Worm (Caenorhabditis elegans) whole organism, L3 larva: ENCODE results near the gene ztf-28.

ENCODE experiments used
- R02D3.7 ChIP-seq: fragments of 150-350 bp; optimal IDR thresholded peaks from 2 replicates; lab custom pipeline; 2014; ENCODE audit warnings: missing biosample characterization, missing genetic modification characterization
- ZK546.5 ChIP-seq: sonication (generic microtip); optimal IDR thresholded peaks from 2 replicates; lab custom pipeline; 2017; ENCODE audit warnings: missing biosample characterization, missing genetic modification characterization
- ama-1 ChIP-seq: fragments of 150-350 bp; optimal IDR thresholded peaks from 2 replicates; lab custom pipeline; 2018
- ceh-16 ChIP-seq: sonication (generic microtip); optimal IDR thresholded peaks from 2 replicates; lab custom pipeline; 2017; ENCODE audit warnings: missing biosample characterization, missing genetic modification characterization
- ceh-28 ChIP-seq: fragments of 150-350 bp; optimal IDR thresholded peaks from 2 replicates; lab custom pipeline; 2014; ENCODE audit warnings: missing biosample characterization, missing genetic modification reagents, missing genetic modification characterization
- ceh-82 ChIP-seq: fragments of 150-350 bp; optimal IDR thresholded peaks from 2 replicates; lab custom pipeline; 2014; ENCODE audit warnings: missing biosample characterization, missing genetic modification characterization
- ceh-9 ChIP-seq: sonication (generic microtip); optimal IDR thresholded peaks from 2 replicates; lab custom pipeline; 2018; ENCODE audit warnings: missing biosample characterization, missing genetic modification characterization
- daf-12 ChIP-seq: fragments of 150-350 bp; optimal IDR thresholded peaks from 2 replicates; lab custom pipeline; 2014; ENCODE audit warnings: missing biosample characterization, missing genetic modification reagents, missing genetic modification characterization
- egl-27 ChIP-seq: sonication (generic microtip); optimal IDR thresholded peaks from 4 replicates; lab custom pipeline; 2017; ENCODE audit warnings: missing biosample characterization, missing genetic modification reagents, missing genetic modification characterization
- egl-5 ChIP-seq: fragments of 150-350 bp; optimal IDR thresholded peaks from 2 replicates; lab custom pipeline; 2017; ENCODE audit warnings: missing biosample characterization, missing genetic modification reagents, missing genetic modification characterization, inconsistent platforms
- elt-1 ChIP-seq: fragments of 150-350 bp; optimal IDR thresholded peaks from 2 replicates; lab custom pipeline; 2014; ENCODE audit warnings: missing biosample characterization, missing genetic modification characterization
- eor-1 ChIP-seq, 2 experiments: fragments of 150-350 bp; optimal IDR thresholded peaks; 2 replicates each; lab custom pipeline; 2014 to 2018; ENCODE audit warnings: missing biosample characterization in 2 of 2, missing genetic modification characterization in 2 of 2
- fkh-10 ChIP-seq: sonication (generic microtip); optimal IDR thresholded peaks from 2 replicates; lab custom pipeline; 2017; ENCODE audit warnings: missing biosample characterization, missing genetic modification reagents, missing genetic modification characterization
- fkh-2 ChIP-seq: fragments of 150-350 bp; optimal IDR thresholded peaks from 2 replicates; lab custom pipeline; 2014; ENCODE audit warnings: missing biosample characterization, missing genetic modification reagents, missing genetic modification characterization
- fos-1 ChIP-seq: fragments of 150-350 bp; optimal IDR thresholded peaks from 2 replicates; lab custom pipeline; 2014; ENCODE audit warnings: missing biosample characterization, missing genetic modification characterization
- hmg-11 ChIP-seq: sonication (generic microtip); optimal IDR thresholded peaks from 2 replicates; lab custom pipeline; 2016; ENCODE audit warnings: missing genetic modification characterization, missing compliant biosample characterization
- jun-1 ChIP-seq: fragments of 150-350 bp; optimal IDR thresholded peaks from 2 replicates; lab custom pipeline; 2014; ENCODE audit warnings: missing biosample characterization, missing genetic modification reagents, missing genetic modification characterization
- lin-15B ChIP-seq: fragments of 150-350 bp; optimal IDR thresholded peaks from 2 replicates; lab custom pipeline; 2014; ENCODE audit warnings: missing biosample characterization, missing genetic modification characterization
- lin-39 ChIP-seq: fragments of 150-350 bp; optimal IDR thresholded peaks from 2 replicates; lab custom pipeline; 2018; ENCODE audit warnings: missing biosample characterization, missing genetic modification reagents, missing genetic modification characterization
- lsy-12 ChIP-seq: sonication (generic microtip); optimal IDR thresholded peaks from 2 replicates; lab custom pipeline; 2016; ENCODE audit warnings: mild to moderate bottlenecking, missing genetic modification characterization, missing compliant biosample characterization
- nfya-1 ChIP-seq: sonication (generic microtip); optimal IDR thresholded peaks from 2 replicates; lab custom pipeline; 2017; ENCODE audit warnings: missing genetic modification characterization, mild to moderate bottlenecking, missing compliant biosample characterization, antibody characterized with exemption, moderate library complexity; ENCODE audit not compliant: insufficient read depth
- nhr-12 ChIP-seq: fragments of 150-350 bp; optimal IDR thresholded peaks from 2 replicates; lab custom pipeline; 2014; ENCODE audit warnings: missing biosample characterization, missing genetic modification characterization
- nhr-23 ChIP-seq: fragments of 150-350 bp; optimal IDR thresholded peaks from 2 replicates; lab custom pipeline; 2014; ENCODE audit warnings: missing biosample characterization, missing genetic modification reagents, missing genetic modification characterization
- nhr-25 ChIP-seq: sonication (generic microtip); optimal IDR thresholded peaks from 2 replicates; lab custom pipeline; 2017; ENCODE audit warnings: missing biosample characterization, missing genetic modification characterization
- nhr-43 ChIP-seq: sonication (generic microtip); optimal IDR thresholded peaks from 2 replicates; lab custom pipeline; 2016; ENCODE audit warnings: mild to moderate bottlenecking, missing genetic modification characterization, missing compliant biosample characterization; ENCODE audit not compliant: poor library complexity, severe bottlenecking
- nhr-67 ChIP-seq: fragments of 150-350 bp; optimal IDR thresholded peaks from 2 replicates; lab custom pipeline; 2014; ENCODE audit warnings: missing biosample characterization, missing genetic modification characterization
- nhr-77 ChIP-seq: fragments of 150-350 bp; optimal IDR thresholded peaks from 2 replicates; lab custom pipeline; 2014; ENCODE audit warnings: missing biosample characterization, missing genetic modification characterization
- pha-4 ChIP-seq: fragments of 150-350 bp; optimal IDR thresholded peaks from 2 replicates; lab custom pipeline; 2014; ENCODE audit warnings: missing biosample characterization, missing genetic modification reagents, missing genetic modification characterization
- skn-1 ChIP-seq: fragments of 150-350 bp; optimal IDR thresholded peaks from 2 replicates; lab custom pipeline; 2014; ENCODE audit warnings: missing biosample characterization, missing genetic modification characterization
- snpc-4 ChIP-seq: fragments of 150-350 bp; optimal IDR thresholded peaks from 2 replicates; lab custom pipeline; 2014; ENCODE audit warnings: missing biosample characterization, missing genetic modification characterization
- unc-62 ChIP-seq: fragments of 150-350 bp; sonication (generic microtip); optimal IDR thresholded peaks from 4 replicates; lab custom pipeline; 2014; ENCODE audit warnings: missing biosample characterization, missing genetic modification reagents, missing genetic modification characterization
- zag-1 ChIP-seq: fragments of 150-350 bp; optimal IDR thresholded peaks from 2 replicates; lab custom pipeline; 2014; ENCODE audit warnings: missing biosample characterization, missing genetic modification characterization
- ztf-11 ChIP-seq: fragments of 150-350 bp; optimal IDR thresholded peaks from 2 replicates; lab custom pipeline; 2014; ENCODE audit warnings: missing biosample characterization, missing genetic modification characterization
- ztf-4 ChIP-seq: fragments of 150-350 bp; optimal IDR thresholded peaks from 2 replicates; lab custom pipeline; 2014; ENCODE audit warnings: missing biosample characterization, missing genetic modification characterization

The ztf-28 gene

DNA sequence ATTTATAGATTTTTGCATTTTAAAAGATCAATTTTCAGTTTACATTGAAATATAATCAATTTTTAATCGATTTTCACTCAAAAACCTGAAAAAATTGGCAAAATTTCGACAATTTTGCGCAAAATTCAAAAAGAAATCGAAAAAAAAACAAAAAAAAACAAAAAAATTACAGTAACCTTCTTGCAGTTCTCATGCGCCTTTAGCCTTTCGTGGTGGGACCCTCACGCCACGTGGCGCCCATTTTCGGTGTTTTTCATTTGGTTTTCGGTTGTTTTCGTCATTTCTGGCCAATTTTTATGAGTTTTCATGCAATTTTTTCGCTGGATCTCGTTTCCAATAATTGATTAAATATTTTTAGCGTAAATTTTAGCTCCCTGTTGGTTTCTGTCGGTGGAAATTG, 23.1 kb upstream of the ztf-28 start:
- TF ChIP-seq nhr-12 (tag; lab: Kevin White, UChicago) (no peak), daf-12 (tag; lab: Kevin White, UChicago) (no peak), ceh-82 (tag; lab: Kevin White, UChicago) (no peak), zag-1 (tag; lab: Kevin White, UChicago) (no peak), fkh-2 (tag; lab: Kevin White, UChicago) (no peak), R02D3.7 (tag; lab: Kevin White, UChicago) (no peak), ceh-28 (tag; lab: Kevin White, UChicago) (no peak), pha-4 (tag; lab: Kevin White, UChicago) (no peak), lsy-12 (no peak), eor-1 (tag; optimal IDR thresholded peaks at IDR 0.05; lab: Kevin White, UChicago) (no peak), snpc-4 (no peak), nhr-77 (tag; lab: Kevin White, UChicago) (no peak), ceh-16 (tag; lab: Kevin White, UChicago) (no peak), fos-1 (no peak)
- TF ChIP-seq, all 47 proteins: peak for 0

DNA sequence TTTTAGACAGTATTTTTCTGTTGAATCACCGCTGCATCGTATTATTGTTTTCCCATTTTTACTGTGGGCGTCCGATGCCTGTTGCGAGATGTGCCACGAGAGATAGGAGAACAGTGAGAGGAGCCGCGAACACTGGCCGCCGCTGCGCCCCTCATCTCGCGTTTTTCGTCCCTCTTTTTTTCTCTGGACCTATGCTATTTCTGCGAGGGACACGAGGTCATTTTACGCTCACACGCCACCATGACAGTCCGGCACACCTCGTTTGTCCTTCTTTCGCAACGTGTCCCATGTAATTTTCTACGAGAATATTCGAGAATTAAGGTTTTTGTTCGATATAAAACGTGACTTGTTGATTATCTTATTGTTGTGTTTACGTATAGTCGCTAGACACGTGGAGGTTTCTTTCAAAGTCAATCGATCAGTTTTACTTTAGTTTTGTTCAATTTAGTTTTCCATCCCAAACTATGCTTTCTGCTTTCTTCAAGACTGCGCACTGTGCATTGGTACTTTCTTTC, 22.4 kb upstream of the ztf-28 start, which contains the start of gene lbp-9:
lbp-9 (plus strand) TSS at position 465 of the 515 bp plus-strand sequence.
- TF ChIP-seq nhr-23 (tag; lab: Kevin White, UChicago) (peak; percentile 12), ztf-4 (tag; lab: Kevin White, UChicago) (no peak), lin-39 (peak; percentile 56), nhr-25 (tag; lab: Kevin White, UChicago) (peak; percentile 94), ama-1 (no peak), nfya-1 (tag; lab: Kevin White, UChicago) (peak; percentile 55), snpc-4 (peak; percentile 24), ceh-9 (no peak), lin-15B (tag; lab: Kevin White, UChicago) (peak; percentile 3), nhr-12 (tag; lab: Kevin White, UChicago) (no peak), skn-1 (tag; lab: Kevin White, UChicago) (no peak), pha-4 (tag; lab: Kevin White, UChicago) (peak; percentile 11), ceh-28 (tag; lab: Kevin White, UChicago) (peak; percentile 10), egl-5 (tag; lab: Kevin White, UChicago) (peak; percentile 20), hmg-11 (tag; lab: Kevin White, UChicago) (peak; percentile 25), nhr-67 (tag; lab: Kevin White, UChicago) (no peak), nhr-43 (no peak)

DNA sequence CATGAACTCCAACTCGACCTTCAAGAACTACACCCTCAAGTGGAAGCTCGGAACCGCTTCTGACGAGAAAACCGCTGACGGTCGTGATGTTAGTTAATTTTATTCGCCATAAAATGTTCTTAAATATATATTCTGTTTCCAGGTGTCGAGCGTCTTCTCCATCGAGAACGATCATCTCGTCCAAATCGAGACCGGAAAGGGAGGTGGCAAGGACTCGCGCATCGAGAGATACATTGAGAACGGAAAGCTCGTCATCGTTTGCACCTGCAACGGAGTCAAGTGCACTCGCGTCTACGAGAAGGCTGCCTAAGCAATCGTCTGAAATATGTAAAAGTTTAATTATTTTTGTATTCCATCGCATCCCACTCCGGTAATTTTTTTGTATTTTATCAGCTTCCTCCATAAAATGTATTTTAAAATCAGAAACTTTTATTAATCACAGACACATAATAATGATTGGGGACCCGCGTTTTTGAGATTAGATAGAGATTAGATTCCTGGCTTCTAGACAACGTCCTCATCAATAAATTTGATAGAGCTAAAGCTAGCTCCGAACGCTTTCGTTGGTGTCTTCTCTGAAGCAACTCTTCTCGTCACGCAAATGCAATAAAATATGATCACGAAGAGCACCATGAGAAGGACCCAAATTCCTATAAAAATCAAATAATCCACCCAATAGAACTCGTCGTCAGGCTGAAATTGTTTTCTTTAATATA, 21.6 kb upstream of the ztf-28 start:
- TF ChIP-seq ama-1 (peak; percentile 21), snpc-4 (no peak)

DNA sequence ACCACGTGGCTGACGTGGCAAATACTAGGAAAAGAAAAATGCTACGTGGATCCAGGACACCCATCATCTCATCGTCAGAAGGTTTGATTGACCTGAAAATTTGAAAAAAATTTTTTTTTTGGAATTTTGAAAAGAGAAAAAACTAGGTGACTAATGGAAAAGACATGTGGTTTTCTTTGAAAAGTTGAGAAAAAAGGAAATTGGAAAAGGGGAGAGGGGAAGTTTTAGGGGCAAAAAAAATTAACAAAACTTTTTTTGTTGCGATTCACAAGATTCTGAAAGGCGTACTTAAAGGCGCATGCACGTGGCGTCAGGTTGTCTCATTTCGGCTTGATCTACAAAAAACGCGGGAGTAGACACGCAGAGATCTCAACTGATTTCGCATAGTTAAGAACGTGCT, 17.7 kb upstream of the ztf-28 start, which contains the start of gene Y40B10A.9:
Y40B10A.9 (minus strand) TSS at position 101 of the 400 bp plus-strand sequence.
- no peak for TF ChIP-seq fkh-2 (tag; lab: Kevin White, UChicago)
- TF ChIP-seq ZK546.5 (tag; lab: Kevin White, UChicago): no peak
- TF ChIP-seq ceh-16 (tag; lab: Kevin White, UChicago): no peak
- no peak for TF ChIP-seq elt-1 (tag; lab: Kevin White, UChicago)
- no peak for TF ChIP-seq ztf-11 (tag; lab: Kevin White, UChicago)
- no peak for TF ChIP-seq egl-27
- TF ChIP-seq jun-1 (tag; lab: Kevin White, UChicago): no peak
- no peak for TF ChIP-seq fkh-10 (GFP tag; lab: Kevin White, UChicago)
- TF ChIP-seq eor-1 (tag; optimal IDR thresholded peaks at IDR 0.05; lab: Kevin White, UChicago): no peak
- TF ChIP-seq unc-62 (GFP tag; lab: Kevin White, UChicago): no peak
- TF ChIP-seq, all 47 proteins: peak for 0

DNA sequence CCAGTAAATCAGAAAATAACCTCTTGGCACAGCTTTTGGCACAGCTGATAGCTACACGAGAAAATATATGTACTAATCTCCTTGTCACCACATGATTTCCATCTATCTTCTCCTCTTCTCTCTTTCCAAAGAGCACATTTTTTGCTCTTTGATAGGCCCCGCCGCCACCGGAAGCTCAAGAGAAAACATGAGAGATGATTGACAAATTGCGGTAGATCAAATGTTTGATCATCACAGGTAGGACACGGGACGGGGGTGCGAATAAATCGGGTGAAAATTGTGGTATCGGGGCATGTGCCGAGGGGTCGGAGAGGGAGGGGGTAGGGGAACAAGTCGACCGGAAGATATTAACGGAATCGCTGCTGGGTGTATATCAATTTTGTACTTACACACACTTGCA, 14.4 kb upstream of the ztf-28 start:
- TF ChIP-seq lin-39 (peak; percentile 53), lsy-12 (no peak), ceh-82 (tag; lab: Kevin White, UChicago) (no peak)
